Fruit fly (Drosophila melanogaster): Measurements from ENCODE around the gene CG5885.

Gene CG5885

DNA sequence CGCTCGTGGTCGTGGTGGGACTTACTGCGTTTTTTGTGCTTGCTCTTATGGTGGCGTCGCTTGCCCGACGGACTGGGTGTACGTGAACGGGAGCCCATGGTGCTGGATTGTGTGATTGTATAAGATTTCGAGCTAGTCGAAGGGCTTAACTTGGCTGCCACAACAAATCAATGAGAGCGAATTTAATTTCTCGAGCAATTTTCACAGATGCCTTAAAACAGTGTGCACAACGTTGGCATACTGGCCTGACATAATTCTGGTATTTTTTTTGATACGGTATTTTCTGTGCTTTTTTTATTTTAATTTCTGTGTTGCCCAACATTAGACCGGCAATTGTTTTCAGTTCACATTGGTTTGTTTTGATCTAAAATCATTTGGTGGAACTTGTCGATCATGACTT, 19.8 kb upstream of the CG5885 start, which contains the start of gene Arglu1 (continued):
- TF ChIP-seq gsb (GFP tag; IDR thresholded peaks at IDR 0.05) (no peak), Hr51 (GFP tag; optimal IDR thresholded peaks at IDR 0.05) (peak in 1 of 2 experiments; percentile 6), Atf3 (GFP tag; optimal IDR thresholded peaks at IDR 0.05) (no peak), Pdp1 (GFP tag; optimal IDR thresholded peaks at IDR 0.05) (peak in 1 of 2 experiments; percentile 81), ssp (GFP tag; IDR thresholded peaks at IDR 0.05) (0 out of 2 replicates have a peak, but pooled peaks have one; percentile 18), inv (GFP tag; IDR thresholded peaks at IDR 0.05; ENCODE audit: partially characterized antibody) (no peak), Rfx (GFP tag; IDR thresholded peaks at IDR 0.05) (peak; percentile 61), CG14050 (GFP tag; IDR thresholded peaks at IDR 0.05) (no peak), CG3847 (GFP tag; IDR thresholded peaks at IDR 0.05) (0 out of 2 replicates have a peak, but pooled peaks have one; percentile 32), CG18011 (GFP tag; optimal IDR thresholded peaks at IDR 0.05) (peak; percentile 14), CG31441 (GFP tag; IDR thresholded peaks at IDR 0.05) (no peak), tap (tag; optimal IDR thresholded peaks at IDR 0.05) (no peak), CG7963 (GFP tag; IDR thresholded peaks at IDR 0.05; ENCODE audit: partially characterized antibody) (no peak), MBD-R2 (GFP tag; IDR thresholded peaks at IDR 0.05) (peak; percentile 88), ranshi (GFP tag; IDR thresholded peaks at IDR 0.05) (no peak), Dbx (GFP tag; IDR thresholded peaks at IDR 0.05) (peak; percentile 57; the same call in 1 of the 3 replicates), gcm (GFP tag; optimal IDR thresholded peaks at IDR 0.05) (no peak), cato (GFP tag; optimal IDR thresholded peaks at IDR 0.05; ENCODE audit: borderline replicate concordance) (no peak), Six4 (GFP tag; optimal IDR thresholded peaks at IDR 0.05) (no peak), trem (tag; optimal IDR thresholded peaks at IDR 0.05) (peak; percentile 8), caup (GFP tag; optimal IDR thresholded peaks at IDR 0.05; ENCODE audit: severe bottlenecking) (no peak), CG14965 (GFP tag; optimal IDR thresholded peaks at IDR 0.05; ENCODE audit: borderline replicate concordance) (no peak), CG8290 (GFP tag; optimal IDR thresholded peaks at IDR 0.05) (no peak), CG8290 (tag; optimal IDR thresholded peaks at IDR 0.05) (no peak), NC2α (GFP tag; optimal IDR thresholded peaks at IDR 0.05) (no peak), sob (GFP tag; IDR thresholded peaks at IDR 0.05) (peak; percentile 57; the same call in 1 of the 2 replicates), eyg (GFP tag; optimal IDR thresholded peaks at IDR 0.05) (peak; percentile 25), luna (GFP tag; optimal IDR thresholded peaks at IDR 0.05) (no peak), Trl (optimal IDR thresholded peaks at IDR 0.05) (no peak), Trl (GFP tag; optimal IDR thresholded peaks at IDR 0.05) (peak; percentile 23), Ptx1 (GFP tag; IDR thresholded peaks at IDR 0.05) (peak; percentile 39; the same call in 1 of the 2 replicates), CG11456 (GFP tag; IDR thresholded peaks at IDR 0.05) (peak; percentile 63; the same call in 1 of the 3 replicates), Med (GFP tag) (peak; percentile 88), slbo (GFP tag; IDR thresholded peaks at IDR 0.05) (peak; percentile 36; the same call in 1 of the 2 replicates), Gug (GFP tag; IDR thresholded peaks at IDR 0.05) (no peak), pzg (GFP tag; optimal IDR thresholded peaks at IDR 0.05) (peak; percentile 60), bsh (GFP tag; optimal IDR thresholded peaks at IDR 0.05) (no peak), Nf-YC (tag; optimal IDR thresholded peaks at IDR 0.05) (no peak), crp (GFP tag; optimal IDR thresholded peaks at IDR 0.05) (peak in 1 of 2 experiments; percentile 41), CG6272 (GFP tag; IDR thresholded peaks at IDR 0.05) (no peak), CG33213 (GFP tag; optimal IDR thresholded peaks at IDR 0.05) (peak; percentile 37), pan (optimal IDR thresholded peaks at IDR 0.05) (no peak), pan (GFP tag; optimal IDR thresholded peaks at IDR 0.05 in 1 of 2, IDR thresholded peaks at IDR 0.05 in 1 of 2) (peak in 1 of 2 experiments; percentile 41), tgo (GFP tag; IDR thresholded peaks at IDR 0.05) (peak; percentile 28; the same call in 1 of the 3 replicates), gro (GFP tag; optimal IDR thresholded peaks at IDR 0.05) (peak; percentile 20), Sin3A (optimal IDR thresholded peaks at IDR 0.05) (peak; percentile 18), CG7786 (GFP tag; optimal IDR thresholded peaks at IDR 0.05) (peak; percentile 33), CG9932 (GFP tag; IDR thresholded peaks at IDR 0.05) (peak; percentile 69), zen2 (GFP tag; IDR thresholded peaks at IDR 0.05; ENCODE audit: partially characterized antibody) (0 out of 3 replicates have a peak, but pooled peaks have one; percentile 23), cwo (GFP tag; optimal IDR thresholded peaks at IDR 0.05) (no peak), BEAF-32 (GFP tag; optimal IDR thresholded peaks at IDR 0.05) (peak; percentile 6)
